Worm (Caenorhabditis elegans) whole organism, L1 larva: ENCODE measurements around the gene eral-1.

Experiments
- C04F5.9 ChIP-seq: sonication (generic microtip); optimal IDR thresholded peaks from 2 replicates; lab custom pipeline; 2016; ENCODE audit warnings: missing genetic modification characterization, missing compliant biosample characterization
- alr-1 ChIP-seq: fragments of 200-800 bp; sonication (Bioruptor generic); optimal IDR thresholded peaks from 2 replicates; lab custom pipeline; 2018; ENCODE audit warnings: borderline replicate concordance, mild to moderate bottlenecking, missing genetic modification characterization, missing compliant biosample characterization
- ama-1 ChIP-seq: fragments of 150-350 bp; optimal IDR thresholded peaks from 2 replicates; lab custom pipeline; 2014
- dpl-1 ChIP-seq, 3 experiments: fragments of 150-350 bp in 2 of 3; sonication (generic microtip) in 1 of 3; optimal IDR thresholded peaks; 2 replicates each; lab custom pipeline; 2014 to 2017; ENCODE audit warnings: missing biosample characterization in 3 of 3, missing genetic modification characterization in 3 of 3, missing genetic modification reagents in 3 of 3
- egl-27 ChIP-seq, 2 experiments: fragments of 150-350 bp in 1 of 2; sonication (generic microtip); optimal IDR thresholded peaks; 3 replicates each; lab custom pipeline; 2017 to 2018; ENCODE audit warnings: missing biosample characterization in 2 of 2, missing genetic modification characterization in 2 of 2, missing genetic modification reagents in 2 of 2
- lin-13 ChIP-seq: fragments of 150-350 bp; optimal IDR thresholded peaks from 2 replicates; lab custom pipeline; 2014; ENCODE audit warnings: missing biosample characterization, missing genetic modification reagents, missing genetic modification characterization
- lin-39 ChIP-seq: fragments of 150-350 bp; optimal IDR thresholded peaks from 2 replicates; lab custom pipeline; 2014; ENCODE audit warnings: missing biosample characterization, missing genetic modification reagents, missing genetic modification characterization
- mep-1 ChIP-seq: fragments of 150-350 bp; optimal IDR thresholded peaks from 2 replicates; lab custom pipeline; 2014; ENCODE audit warnings: missing biosample characterization, missing genetic modification characterization
- nhr-237 ChIP-seq: fragments of 150-350 bp; optimal IDR thresholded peaks from 2 replicates; lab custom pipeline; 2014; ENCODE audit warnings: missing biosample characterization, missing genetic modification characterization
- snpc-4 ChIP-seq: fragments of 150-350 bp; optimal IDR thresholded peaks from 2 replicates; lab custom pipeline; 2014; ENCODE audit warnings: missing biosample characterization, missing genetic modification characterization
- sptf-1 ChIP-seq: fragments of 150-350 bp; optimal IDR thresholded peaks from 2 replicates; lab custom pipeline; 2014; ENCODE audit warnings: missing biosample characterization, missing genetic modification characterization
- unc-130 ChIP-seq: fragments of 150-350 bp; optimal IDR thresholded peaks from 2 replicates; lab custom pipeline; 2017; ENCODE audit warnings: missing biosample characterization, missing genetic modification characterization, inconsistent platforms
- ztf-11 ChIP-seq, 2 experiments: sonication (generic microtip); optimal IDR thresholded peaks; 2 replicates each; lab custom pipeline; 2016 to 2017; ENCODE audit warnings: missing genetic modification characterization in 2 of 2, missing biosample characterization in 1 of 2, missing compliant biosample characterization in 1 of 2
- ztf-4 ChIP-seq: fragments of 150-350 bp; optimal IDR thresholded peaks from 2 replicates; lab custom pipeline; 2014; ENCODE audit warnings: missing biosample characterization, missing genetic modification characterization

DNA sequence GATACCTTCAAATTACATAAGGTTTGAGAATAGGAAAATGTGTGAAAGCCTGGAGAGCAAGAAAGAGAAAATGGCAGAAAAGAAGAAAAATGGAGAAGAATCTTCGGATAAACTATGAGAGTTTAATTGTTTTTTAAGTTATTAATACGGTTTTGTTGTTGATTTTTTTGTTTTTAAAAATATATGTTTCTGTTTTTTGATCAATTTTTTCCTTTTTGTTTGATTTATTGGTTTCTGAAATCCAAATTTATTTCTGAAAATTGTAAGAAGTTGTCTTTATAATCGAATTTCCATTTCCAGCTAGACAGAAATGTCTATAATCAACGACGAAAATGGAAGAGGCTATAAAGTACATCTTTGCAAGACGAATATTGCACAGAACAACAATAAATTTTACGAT is 3.2 kb upstream of the eral-1 start, which contains the start of gene parp-2:
- no peak for TF ChIP-seq lin-39 (tag; lab: Kevin White, UChicago)
- TF ChIP-seq ama-1, result no peak
- no peak for TF ChIP-seq ztf-4
- TF ChIP-seq lin-13 (GFP tag; lab: Kevin White, UChicago), result no peak
- no peak for TF ChIP-seq snpc-4 (tag; lab: Kevin White, UChicago)
- no peak for TF ChIP-seq ztf-11 (tag; optimal IDR thresholded peaks at IDR 0.05; lab: Kevin White, UChicago)
- no peak for TF ChIP-seq unc-130 (tag; lab: Kevin White, UChicago)
- TF ChIP-seq nhr-237 (tag; lab: Kevin White, UChicago), result no peak
- no peak for TF ChIP-seq alr-1 (tag; lab: Kevin White, UChicago)
- TF ChIP-seq sptf-1 (tag; lab: Kevin White, UChicago), result no peak
- no peak for TF ChIP-seq mep-1 (tag; lab: Kevin White, UChicago)
- TF ChIP-seq dpl-1 (GFP tag; optimal IDR thresholded peaks at IDR 0.05; lab: Kevin White, UChicago), result no peak
- no peak for TF ChIP-seq C04F5.9 (tag; lab: Kevin White, UChicago)
- no peak for TF ChIP-seq egl-27 (tag; optimal IDR thresholded peaks at IDR 0.05; lab: Kevin White, UChicago)
